Worm (Caenorhabditis elegans): ENCODE results near the gene F59B2.15.

- TF ChIP-seq K12H6.12 (tag; optimal IDR thresholded peaks at IDR 0.05) (no peak), tbx-9 (tag; optimal IDR thresholded peaks at IDR 0.05; ENCODE audit: borderline replicate concordance) (no peak), cebp-2 (GFP tag; IDR thresholded peaks at IDR 0.05) (no peak), gei-17 (GFP tag; optimal IDR thresholded peaks at IDR 0.05) (no peak), hlh-26 (GFP tag; conservative IDR thresholded peaks at IDR 0.05) (no peak)
These were observed 29.3 kb downstream of the F59B2.15 start for ce11 chrIII:8973163-8973562.

Data from whole organism, young adult.